Worm (Caenorhabditis elegans) whole organism, L1 larva: ENCODE measurements around the gene fbxb-40.

Experiments
- C04F5.9 ChIP-seq: sonication (generic microtip); optimal IDR thresholded peaks from 2 replicates; lab custom pipeline; 2016; ENCODE audit warnings: missing genetic modification characterization, missing compliant biosample characterization
- C16A3.4 ChIP-seq: fragments of 150-350 bp; optimal IDR thresholded peaks from 2 replicates; lab custom pipeline; 2014; ENCODE audit warnings: missing biosample characterization, missing genetic modification characterization
- Y116A8C.19 ChIP-seq: sonication (generic microtip); optimal IDR thresholded peaks from 2 replicates; lab custom pipeline; 2016; ENCODE audit warnings: missing compliant biosample characterization, missing genetic modification characterization, borderline replicate concordance
- blmp-1 ChIP-seq: fragments of 150-350 bp; optimal IDR thresholded peaks from 2 replicates; lab custom pipeline; 2014; ENCODE audit warnings: missing biosample characterization, missing genetic modification characterization
- ceh-82 ChIP-seq, 3 experiments: fragments of 150-350 bp in 1 of 3; sonication (generic microtip) in 2 of 3; optimal IDR thresholded peaks; 2 replicates each; lab custom pipeline; 2014 to 2017; ENCODE audit warnings: missing biosample characterization in 3 of 3, missing genetic modification characterization in 3 of 3
- ceh-90 ChIP-seq: sonication (generic microtip); optimal IDR thresholded peaks from 2 replicates; lab custom pipeline; 2016; ENCODE audit warnings: missing genetic modification characterization, missing compliant biosample characterization
- dpl-1 ChIP-seq, 3 experiments: fragments of 150-350 bp in 2 of 3; sonication (generic microtip) in 1 of 3; optimal IDR thresholded peaks; 2 replicates each; lab custom pipeline; 2014 to 2017; ENCODE audit warnings: missing biosample characterization in 3 of 3, missing genetic modification characterization in 3 of 3, missing genetic modification reagents in 3 of 3
- dsc-1 ChIP-seq: sonication (generic microtip); optimal IDR thresholded peaks from 2 replicates; lab custom pipeline; 2016; ENCODE audit warnings: mild to moderate bottlenecking, missing genetic modification characterization, missing compliant biosample characterization
- efl-1 ChIP-seq, 4 experiments: fragments of 150-350 bp; optimal IDR thresholded peaks in 3 of 4; peaks in 1 of 4; 1 replicate in 1 of 4; 2 replicates in 3 of 4; lab custom pipeline; 2014; ENCODE audit warnings: missing biosample characterization in 2 of 4, missing genetic modification characterization in 2 of 4, missing genetic modification reagents in 2 of 4
- egl-13 ChIP-seq: sonication (generic microtip); optimal IDR thresholded peaks from 2 replicates; lab custom pipeline; 2016; ENCODE audit warnings: missing genotype, missing genetic modification reagents, missing genetic modification characterization, missing compliant biosample characterization
- egl-27 ChIP-seq, 2 experiments: fragments of 150-350 bp in 1 of 2; sonication (generic microtip); optimal IDR thresholded peaks; 3 replicates each; lab custom pipeline; 2017 to 2018; ENCODE audit warnings: missing biosample characterization in 2 of 2, missing genetic modification characterization in 2 of 2, missing genetic modification reagents in 2 of 2
- elt-2 ChIP-seq: sonication (generic microtip); optimal IDR thresholded peaks from 2 replicates; lab custom pipeline; 2016; ENCODE audit warnings: missing genetic modification characterization, mild to moderate bottlenecking, inconsistent platforms, missing compliant biosample characterization, missing genetic modification reagents
- elt-3 ChIP-seq, 6 experiments: fragments of 150-350 bp in 1 of 6; sonication (generic microtip); optimal IDR thresholded peaks; 2 replicates each; lab custom pipeline; 2017 to 2018; ENCODE audit warnings: missing biosample characterization in 6 of 6, missing genetic modification characterization in 6 of 6, inconsistent platforms in 1 of 6
- fkh-4 ChIP-seq: sonication (generic microtip); optimal IDR thresholded peaks from 2 replicates; lab custom pipeline; 2016; ENCODE audit warnings: missing compliant biosample characterization, missing genetic modification characterization, borderline replicate concordance
- fkh-8 ChIP-seq: sonication (generic microtip); optimal IDR thresholded peaks from 2 replicates; lab custom pipeline; 2016; ENCODE audit warnings: mild to moderate bottlenecking, missing genetic modification characterization, missing compliant biosample characterization
- fos-1 ChIP-seq: fragments of 150-350 bp; optimal IDR thresholded peaks from 2 replicates; lab custom pipeline; 2014; ENCODE audit warnings: missing biosample characterization, missing genetic modification characterization
- irx-1 ChIP-seq: sonication (generic microtip); optimal IDR thresholded peaks from 2 replicates; lab custom pipeline; 2016; ENCODE audit warnings: missing genetic modification characterization, missing compliant biosample characterization
- jun-1 ChIP-seq: fragments of 150-350 bp; optimal IDR thresholded peaks from 2 replicates; lab custom pipeline; 2014; ENCODE audit warnings: missing biosample characterization, missing genetic modification reagents, missing genetic modification characterization
- lin-13 ChIP-seq: fragments of 150-350 bp; optimal IDR thresholded peaks from 2 replicates; lab custom pipeline; 2014; ENCODE audit warnings: missing biosample characterization, missing genetic modification reagents, missing genetic modification characterization
- lin-14 ChIP-seq: fragments of 200-800 bp; sonication (Bioruptor generic); optimal IDR thresholded peaks from 2 replicates; lab custom pipeline; 2018; ENCODE audit warnings: mild to moderate bottlenecking, missing genetic modification characterization, moderate library complexity, missing compliant biosample characterization
- lin-35 ChIP-seq, 2 experiments: fragments of 150-350 bp; optimal IDR thresholded peaks; 2 replicates each; lab custom pipeline; 2014; ENCODE audit warnings: missing biosample characterization in 2 of 2, missing genetic modification characterization in 2 of 2, missing genetic modification reagents in 2 of 2
- lin-39 ChIP-seq: fragments of 150-350 bp; optimal IDR thresholded peaks from 2 replicates; lab custom pipeline; 2014; ENCODE audit warnings: missing biosample characterization, missing genetic modification reagents, missing genetic modification characterization
- lsy-2 ChIP-seq, 2 experiments: fragments of 150-350 bp; optimal IDR thresholded peaks; 2 replicates each; lab custom pipeline; 2014; ENCODE audit warnings: missing biosample characterization in 2 of 2, missing genetic modification characterization in 2 of 2
- mab-9 ChIP-seq: fragments of 200-800 bp; sonication (Bioruptor generic); IDR thresholded peaks from 2 replicates; pipeline ENCODE4 v1.3.6; 2022; ENCODE audit warnings: missing genetic modification reagents, missing genetic modification characterization, missing compliant biosample characterization
- mdl-1 ChIP-seq, 2 experiments: fragments of 150-350 bp; optimal IDR thresholded peaks; 2 replicates each; lab custom pipeline; 2014 to 2017; ENCODE audit warnings: missing biosample characterization in 2 of 2, missing genetic modification characterization in 2 of 2, inconsistent platforms in 1 of 2
- mef-2 ChIP-seq: fragments of 150-350 bp; optimal IDR thresholded peaks from 2 replicates; lab custom pipeline; 2014; ENCODE audit warnings: missing biosample characterization, missing genetic modification characterization
- mep-1 ChIP-seq: fragments of 150-350 bp; optimal IDR thresholded peaks from 2 replicates; lab custom pipeline; 2014; ENCODE audit warnings: missing biosample characterization, missing genetic modification characterization
- nhr-11 ChIP-seq: fragments of 150-350 bp; optimal IDR thresholded peaks from 2 replicates; lab custom pipeline; 2014; ENCODE audit warnings: missing biosample characterization, missing genetic modification characterization
- nhr-19 ChIP-seq: fragments of 200-800 bp; sonication (Bioruptor generic); conservative IDR thresholded peaks from 2 replicates; pipeline ENCODE4 v1.3.6; 2022; ENCODE audit warnings: missing genetic modification characterization, missing compliant biosample characterization
- nhr-20 ChIP-seq: sonication (generic microtip); optimal IDR thresholded peaks from 2 replicates; lab custom pipeline; 2016; ENCODE audit warnings: mild to moderate bottlenecking, missing genetic modification characterization, missing compliant biosample characterization
- nhr-47 ChIP-seq: sonication (generic microtip); optimal IDR thresholded peaks from 2 replicates; lab custom pipeline; 2016; ENCODE audit warnings: mild to moderate bottlenecking, missing genetic modification characterization, moderate library complexity, missing compliant biosample characterization
- nhr-71 ChIP-seq: sonication (generic microtip); optimal IDR thresholded peaks from 2 replicates; lab custom pipeline; 2016; ENCODE audit warnings: mild to moderate bottlenecking, missing genetic modification characterization, moderate library complexity, missing compliant biosample characterization
- nhr-76 ChIP-seq: sonication (generic microtip); optimal IDR thresholded peaks from 2 replicates; lab custom pipeline; 2017; ENCODE audit warnings: missing biosample characterization, missing genetic modification characterization
- rnt-1 ChIP-seq: sonication (generic microtip); optimal IDR thresholded peaks from 2 replicates; lab custom pipeline; 2016; ENCODE audit warnings: mild to moderate bottlenecking, missing genetic modification characterization, moderate library complexity, missing compliant biosample characterization
- skn-1 ChIP-seq: fragments of 150-350 bp; optimal IDR thresholded peaks from 2 replicates; lab custom pipeline; 2014; ENCODE audit warnings: missing biosample characterization, missing genetic modification characterization
- snpc-4 ChIP-seq: fragments of 150-350 bp; optimal IDR thresholded peaks from 2 replicates; lab custom pipeline; 2014; ENCODE audit warnings: missing biosample characterization, missing genetic modification characterization
- snu-23 ChIP-seq: sonication (generic microtip); optimal IDR thresholded peaks from 2 replicates; lab custom pipeline; 2016; ENCODE audit warnings: missing genetic modification characterization, missing compliant biosample characterization
- sup-37 ChIP-seq: fragments of 200-800 bp; sonication (Bioruptor generic); optimal IDR thresholded peaks from 2 replicates; lab custom pipeline; 2018; ENCODE audit warnings: mild to moderate bottlenecking, missing genetic modification characterization, missing compliant biosample characterization
- swsn-7 ChIP-seq: sonication (generic microtip); optimal IDR thresholded peaks from 2 replicates; lab custom pipeline; 2016; ENCODE audit warnings: missing genetic modification characterization, missing compliant biosample characterization
- tbx-2 ChIP-seq: sonication (generic microtip); optimal IDR thresholded peaks from 2 replicates; lab custom pipeline; 2016; ENCODE audit warnings: missing genetic modification characterization, missing compliant biosample characterization
- tlp-1 ChIP-seq: fragments of 150-350 bp; optimal IDR thresholded peaks from 2 replicates; lab custom pipeline; 2014; ENCODE audit warnings: missing biosample characterization, missing genetic modification characterization
- unc-130 ChIP-seq: fragments of 150-350 bp; optimal IDR thresholded peaks from 2 replicates; lab custom pipeline; 2017; ENCODE audit warnings: missing biosample characterization, missing genetic modification characterization, inconsistent platforms
- unc-62 ChIP-seq: fragments of 150-350 bp; optimal IDR thresholded peaks from 2 replicates; lab custom pipeline; 2014; ENCODE audit warnings: missing biosample characterization, missing genetic modification reagents, missing genetic modification characterization
- unc-86 ChIP-seq: sonication (generic microtip); optimal IDR thresholded peaks from 2 replicates; lab custom pipeline; 2016; ENCODE audit warnings: missing genetic modification characterization, missing compliant biosample characterization
- xbp-1 ChIP-seq: sonication (generic microtip); optimal IDR thresholded peaks from 2 replicates; lab custom pipeline; 2016; ENCODE audit warnings: missing genetic modification characterization, missing compliant biosample characterization
- zag-1 ChIP-seq: fragments of 150-350 bp; optimal IDR thresholded peaks from 2 replicates; lab custom pipeline; 2014; ENCODE audit warnings: missing biosample characterization, missing genetic modification characterization
- ztf-11 ChIP-seq, 2 experiments: sonication (generic microtip); optimal IDR thresholded peaks; 2 replicates each; lab custom pipeline; 2016 to 2017; ENCODE audit warnings: missing genetic modification characterization in 2 of 2, missing biosample characterization in 1 of 2, missing compliant biosample characterization in 1 of 2

fbxb-40 gene

ce11 chrII:1084899-1085298, 35.1 kb upstream of the fbxb-40 start:
- TF ChIP-seq ceh-90 (tag; lab: Kevin White, UChicago) (no peak), ceh-82 (tag; optimal IDR thresholded peaks at IDR 0.05; lab: Kevin White, UChicago) (peak; percentile 40 to 62 (median 45)), egl-13 (tag; lab: Kevin White, UChicago) (peak; percentile 16), tbx-2 (tag; lab: Kevin White, UChicago) (peak; percentile 51), Y116A8C.19 (tag; lab: Kevin White, UChicago) (no peak), egl-27 (tag; optimal IDR thresholded peaks at IDR 0.05; lab: Kevin White, UChicago) (peak in 1 of 2 experiments; percentile 16), efl-1 (optimal IDR thresholded peaks at IDR 0.05; lab: Kevin White, UChicago) (peak; percentile 63 to 65), efl-1 (GFP tag; optimal IDR thresholded peaks at IDR 0.05 in 1 of 2; lab: Kevin White, UChicago) (peak in 1 of 2 experiments; percentile 36), snpc-4 (peak; percentile 8), nhr-19 (GFP tag; lab: Robert Waterston, UW) (peak; percentile 60), dpl-1 (GFP tag; optimal IDR thresholded peaks at IDR 0.05; lab: Kevin White, UChicago) (peak in 1 of 3 experiments; percentile 35), elt-2 (tag; lab: Kevin White, UChicago) (no peak), sup-37 (no peak), skn-1 (tag; lab: Kevin White, UChicago) (peak; percentile 82), fos-1 (peak; percentile 40), rnt-1 (tag; lab: Kevin White, UChicago) (peak; percentile 77), elt-3 (tag; optimal IDR thresholded peaks at IDR 0.05; lab: Kevin White, UChicago) (peak in 1 of 6 experiments; percentile 43), nhr-47 (tag; lab: Kevin White, UChicago) (peak; percentile 65), blmp-1 (peak; percentile 23), nhr-71 (tag; lab: Kevin White, UChicago) (peak; percentile 88), nhr-11 (tag; lab: Kevin White, UChicago) (peak; percentile 61), jun-1 (tag; lab: Kevin White, UChicago) (peak; percentile 30), lin-14 (GFP tag; lab: Kevin White, UChicago) (peak; percentile 91), snu-23 (GFP tag; lab: Kevin White, UChicago) (peak; percentile 69), nhr-76 (tag; lab: Kevin White, UChicago) (no peak), dsc-1 (tag; lab: Kevin White, UChicago) (peak; percentile 76), mep-1 (peak; percentile 59), mef-2 (tag; lab: Kevin White, UChicago) (peak; percentile 61), unc-62 (GFP tag; lab: Kevin White, UChicago) (no peak), nhr-20 (tag; lab: Kevin White, UChicago) (peak; percentile 61), mdl-1 (tag; optimal IDR thresholded peaks at IDR 0.05; lab: Kevin White, UChicago) (peak in 1 of 2 experiments; percentile 43), lin-13 (GFP tag; lab: Kevin White, UChicago) (peak; percentile 47), lin-35 (GFP tag; optimal IDR thresholded peaks at IDR 0.05; lab: Kevin White, UChicago) (peak in 1 of 2 experiments; percentile 44), swsn-7 (peak; percentile 62), fkh-8 (peak; percentile 46), irx-1 (tag; lab: Kevin White, UChicago) (peak; percentile 52), lin-39 (tag; lab: Kevin White, UChicago) (peak; percentile 26), mab-9 (GFP tag; lab: Robert Waterston, UW) (no peak), unc-86 (peak; percentile 22), C04F5.9 (tag; lab: Kevin White, UChicago) (no peak), fkh-4 (tag; lab: Kevin White, UChicago) (peak; percentile 30), lsy-2 (tag; optimal IDR thresholded peaks at IDR 0.05; lab: Kevin White, UChicago) (peak; percentile 68 to 73), C16A3.4 (tag; lab: Kevin White, UChicago) (no peak), zag-1 (tag; lab: Kevin White, UChicago) (no peak), ztf-11 (tag; optimal IDR thresholded peaks at IDR 0.05; lab: Kevin White, UChicago) (no peak), unc-130 (tag; lab: Kevin White, UChicago) (peak; percentile 8), xbp-1 (tag; lab: Kevin White, UChicago) (peak; percentile 47), tlp-1 (no peak)
